Fruit fly (Drosophila melanogaster) whole organism, pupa: Measurements from ENCODE around the gene CG9733.
A peak's percentile ranks its signal among the peaks of the same experiment; 100 is the strongest.

Experiments
- CG15710 ChIP-seq: fragments of 200-800 bp; sonication (Bioruptor generic); optimal IDR thresholded peaks from 2 replicates; lab custom pipeline; 2018; ENCODE audit warnings: missing biosample characterization, mild to moderate bottlenecking, missing genetic modification characterization, moderate library complexity
- CG17806 ChIP-seq: fragments of 200-800 bp; sonication (Bioruptor generic); optimal IDR thresholded peaks from 2 replicates; lab custom pipeline; 2018; ENCODE audit warnings: missing biosample characterization, mild to moderate bottlenecking, missing genetic modification characterization, moderate library complexity
- CG34367 ChIP-seq: fragments of 200-800 bp; sonication (Bioruptor generic); optimal IDR thresholded peaks from 2 replicates; lab custom pipeline; 2018; ENCODE audit warnings: missing biosample characterization, mild to moderate bottlenecking, missing genetic modification characterization
- CG4496 ChIP-seq: fragments of 200-800 bp; sonication (Bioruptor generic); IDR thresholded peaks from 3 replicates; pipeline ENCODE4 v1.3.6; 2022; ENCODE audit warnings: missing biosample characterization, missing genetic modification characterization
- CG8159 ChIP-seq: fragments of 200-800 bp; sonication (Bioruptor generic); optimal IDR thresholded peaks from 3 replicates; lab custom pipeline; 2018; ENCODE audit warnings: missing biosample characterization, mild to moderate bottlenecking, missing genetic modification characterization, moderate library complexity
- CG9948 ChIP-seq: fragments of 200-800 bp; sonication (Bioruptor generic); optimal IDR thresholded peaks from 2 replicates; lab custom pipeline; 2018; ENCODE audit warnings: missing biosample characterization, mild to moderate bottlenecking, missing genetic modification characterization, moderate library complexity
- Pif1B ChIP-seq: fragments of 200-800 bp; sonication (Bioruptor generic); optimal IDR thresholded peaks from 3 replicates; lab custom pipeline; 2016; ENCODE audit warnings: missing biosample characterization, missing genetic modification characterization
- Snoo ChIP-seq: fragments of 200-800 bp; sonication (Bioruptor generic); optimal IDR thresholded peaks from 3 replicates; lab custom pipeline; 2017; ENCODE audit warnings: missing biosample characterization, mild to moderate bottlenecking, missing genetic modification characterization, inconsistent platforms

DNA sequence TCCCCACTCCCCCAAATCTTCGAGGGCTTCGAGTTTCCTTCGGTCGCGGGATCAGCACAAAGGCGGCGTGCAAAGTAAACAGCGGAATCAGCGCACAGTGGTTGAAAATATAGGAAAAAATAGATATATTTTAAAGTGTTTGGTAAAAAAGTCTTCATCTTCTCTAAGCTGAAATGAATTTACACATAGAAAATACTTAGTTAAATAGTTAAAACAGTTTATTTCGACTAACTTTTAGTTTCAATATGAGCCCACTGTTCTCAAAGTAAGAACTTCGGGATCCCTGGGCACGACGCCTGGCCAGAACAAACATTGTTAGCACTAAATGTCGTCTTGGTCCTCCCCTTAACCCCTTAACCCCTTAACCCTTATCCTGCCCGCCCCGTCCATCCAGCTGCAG lies 15.3 kb upstream of the CG9733 start:
- TF ChIP-seq CG4496 (GFP tag; lab: Robert Waterston, UW): peak; percentile 85
- TF ChIP-seq CG17806: peak; percentile 98
- TF ChIP-seq CG9948 (tag; lab: Kevin White, UChicago): peak; percentile 98
- TF ChIP-seq Pif1B (GFP tag; lab: Kevin White, UChicago): peak; percentile 93
- TF ChIP-seq CG15710 (tag; lab: Kevin White, UChicago): peak; percentile 98
- peak; percentile 97 for TF ChIP-seq CG34367 (tag; lab: Kevin White, UChicago)
- peak; percentile 91 for TF ChIP-seq Snoo
- TF ChIP-seq CG8159 (tag; lab: Kevin White, UChicago): peak; percentile 98
